Worm (Caenorhabditis elegans) whole organism, L4/young adult: ENCODE data around the gene srab-9.

Experiments
- W03F9.2 ChIP-seq: fragments of 150-350 bp; optimal IDR thresholded peaks from 2 replicates; lab custom pipeline; 2014; ENCODE audit warnings: missing biosample characterization, missing genetic modification characterization
- dao-5 ChIP-seq: sonication (generic microtip); optimal IDR thresholded peaks from 2 replicates; lab custom pipeline; 2016; ENCODE audit warnings: missing genotype, missing genetic modification characterization, moderate library complexity, missing compliant biosample characterization
- him-1 ChIP-seq: sonication (generic microtip); optimal IDR thresholded peaks from 2 replicates; lab custom pipeline; 2016; ENCODE audit warnings: missing genotype, missing genetic modification reagents, missing genetic modification characterization, missing compliant biosample characterization

srab-9 gene

ce11 chrV:3141190-3141589, at the start of gene srab-9:
srab-9 (minus strand) TSS chrV:3141290.
- TF ChIP-seq W03F9.2 (tag; lab: Kevin White, UChicago) (no peak), dao-5 (no peak), him-1 (tag; lab: Kevin White, UChicago) (no peak)

DNA sequence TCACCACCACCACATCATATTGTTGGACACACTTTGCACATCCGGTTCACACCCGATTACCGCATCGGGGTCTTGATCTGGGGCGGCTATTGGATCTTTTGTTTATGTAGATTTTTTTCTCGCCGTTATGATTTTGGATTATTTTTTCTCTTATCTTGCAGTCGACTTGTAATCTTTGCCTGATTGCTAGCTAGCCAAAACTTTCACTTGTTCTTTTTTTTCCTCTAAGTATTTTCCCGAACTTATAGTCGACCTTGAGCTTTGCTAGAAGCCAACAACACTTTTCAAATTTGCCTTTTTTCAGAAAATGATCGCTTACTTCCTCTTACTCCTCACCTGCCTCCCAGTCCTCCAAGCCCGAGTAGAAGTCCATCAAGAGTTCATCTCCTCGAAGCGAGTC, 47.0 kb upstream of the srab-9 start, which contains the start of gene lag-2:
Gene lag-2 (plus strand): TSS at position 301 of the 400 bp plus-strand sequence.
- TF ChIP-seq dao-5, result no peak
- no peak for TF ChIP-seq him-1 (tag; lab: Kevin White, UChicago)
- no peak for TF ChIP-seq W03F9.2 (tag; lab: Kevin White, UChicago)

DNA sequence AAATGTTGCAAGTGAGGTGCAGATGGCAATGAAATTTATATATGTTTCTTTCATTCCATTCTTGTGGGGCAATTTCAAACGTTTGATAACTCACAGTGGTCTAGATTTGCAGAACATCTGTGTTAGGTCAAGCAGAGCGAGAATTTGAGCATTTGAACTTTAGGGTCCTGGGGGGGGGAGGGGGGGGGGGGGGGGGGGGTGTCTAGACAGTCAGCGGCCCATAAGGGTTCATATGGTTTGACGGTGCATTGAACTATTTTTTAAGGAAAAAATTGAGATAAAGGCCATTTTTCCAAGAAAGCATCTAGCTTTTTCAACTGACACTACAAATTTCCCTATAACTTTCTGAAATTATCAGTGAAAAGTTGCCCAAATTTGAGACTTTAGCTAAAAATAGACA, 44.8 kb upstream of the srab-9 start:
- no peak for TF ChIP-seq him-1 (tag; lab: Kevin White, UChicago)
- TF ChIP-seq W03F9.2 (tag; lab: Kevin White, UChicago), result no peak
- TF ChIP-seq dao-5, result no peak

DNA sequence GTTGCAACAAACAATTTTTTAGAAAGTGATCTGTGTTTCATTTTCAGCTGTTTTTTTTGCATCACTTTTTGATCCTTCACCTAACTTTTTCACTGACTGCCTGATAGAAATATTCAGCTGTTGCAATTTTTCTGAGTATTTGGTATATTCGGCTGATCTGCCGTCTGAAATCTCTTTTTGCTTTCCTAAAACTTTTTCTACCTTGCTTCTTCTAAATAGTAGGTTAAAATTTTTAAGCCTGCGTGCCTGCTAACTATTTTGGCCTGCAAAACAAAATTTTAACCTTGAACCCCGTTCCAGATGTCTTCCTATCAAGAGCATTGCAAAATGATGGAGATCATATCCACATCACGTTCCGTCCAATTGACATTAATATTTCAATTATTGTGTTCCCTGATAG, 35.1 kb upstream of the srab-9 start, which contains the start of gene srab-8:
Gene srab-8 (plus strand): TSS at position 301 of the 400 bp plus-strand sequence.
- no peak for TF ChIP-seq W03F9.2 (tag; lab: Kevin White, UChicago)
- TF ChIP-seq him-1 (tag; lab: Kevin White, UChicago), result no peak
- no peak for TF ChIP-seq dao-5

DNA sequence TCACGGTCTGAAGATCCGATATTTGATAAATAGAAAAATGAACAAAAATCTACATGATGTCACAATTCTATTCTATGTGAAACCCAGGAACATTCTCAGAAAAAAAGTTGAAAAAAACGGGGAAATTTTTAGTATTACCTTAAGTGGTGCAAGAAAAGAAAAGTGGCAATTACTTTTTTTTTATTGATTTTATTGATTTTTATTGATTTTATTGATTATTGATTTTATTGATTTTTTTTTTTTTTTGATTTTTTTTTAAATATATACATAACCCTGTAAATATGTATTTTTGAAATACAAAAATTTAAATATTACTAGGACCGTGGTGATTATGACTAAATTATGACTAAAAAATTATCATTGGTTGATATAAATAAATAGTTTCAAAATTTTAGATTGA, 30.5 kb upstream of the srab-9 start:
- no peak for TF ChIP-seq dao-5
- TF ChIP-seq W03F9.2 (tag; lab: Kevin White, UChicago), result no peak
- no peak for TF ChIP-seq him-1 (tag; lab: Kevin White, UChicago)

DNA sequence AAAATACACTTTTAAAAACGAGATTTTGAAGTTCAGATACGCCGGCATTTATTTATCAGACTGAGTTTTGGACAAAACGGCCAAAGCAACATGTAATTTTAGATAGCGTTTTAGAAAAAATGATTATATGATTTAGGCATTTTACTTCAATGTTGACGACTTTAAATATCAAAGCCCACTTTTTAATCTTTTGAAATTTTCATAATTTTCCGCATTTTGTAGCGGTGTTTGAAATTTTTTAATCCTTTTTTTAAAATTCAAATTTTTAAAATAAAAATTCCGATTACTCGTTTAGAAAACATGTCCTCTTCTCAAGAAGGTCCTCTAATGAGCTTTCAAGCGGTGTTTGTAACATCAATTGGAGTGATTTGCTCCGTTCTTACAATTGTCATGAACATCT, 28.7 kb upstream of the srab-9 start, which contains the start of gene srbc-6:
Gene srbc-6 (plus strand): TSS at position 301 of the 400 bp plus-strand sequence.
- TF ChIP-seq him-1 (tag; lab: Kevin White, UChicago), result no peak
- TF ChIP-seq W03F9.2 (tag; lab: Kevin White, UChicago), result no peak
- no peak for TF ChIP-seq dao-5

DNA sequence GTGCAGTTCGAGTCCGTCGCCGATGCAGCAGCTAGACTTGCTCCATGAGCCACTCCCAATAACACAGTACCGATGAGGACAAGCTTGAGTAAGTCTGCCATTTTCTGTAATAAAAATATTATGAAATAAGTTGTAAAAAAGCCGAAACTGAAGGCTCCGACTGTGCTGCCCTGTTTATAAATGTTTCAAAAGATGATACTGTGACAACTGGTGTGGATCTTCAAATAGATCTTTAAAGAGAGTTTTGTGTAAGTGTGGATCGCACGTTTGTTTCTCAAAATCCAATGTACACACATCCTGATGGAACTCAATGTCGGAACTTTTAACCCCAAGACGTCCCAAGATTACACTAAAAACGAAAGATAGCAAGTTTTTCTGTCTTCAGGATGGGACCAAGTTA, 27.6 kb upstream of the srab-9 start, which contains the start of gene C36C5.15:
Gene C36C5.15 (minus strand): TSS at position 101 of the 400 bp plus-strand sequence.
- TF ChIP-seq W03F9.2 (tag; lab: Kevin White, UChicago) (no peak), him-1 (tag; lab: Kevin White, UChicago) (no peak), dao-5 (no peak)

DNA sequence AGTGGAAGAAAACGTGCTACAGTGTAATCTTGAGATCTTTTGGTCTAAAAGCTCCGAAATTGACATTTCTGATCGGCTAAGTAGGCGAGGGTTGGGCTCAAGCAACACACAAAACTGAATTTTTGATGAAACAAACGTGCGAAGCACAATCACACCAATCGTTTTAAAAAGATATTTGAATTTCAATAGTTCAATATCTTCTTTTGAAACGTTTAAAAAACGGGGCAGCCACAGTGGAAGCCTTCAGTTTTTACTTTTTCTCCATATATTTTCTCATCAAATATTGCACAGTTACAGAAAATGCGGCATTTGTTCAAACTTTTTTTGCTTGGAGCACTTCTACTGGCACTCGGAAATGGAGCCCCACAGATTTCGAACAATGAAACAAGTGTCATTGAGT, 25.2 kb upstream of the srab-9 start, which contains the start of gene C36C5.4:
Gene C36C5.4 (plus strand): TSS at position 301 of the 400 bp plus-strand sequence.
- TF ChIP-seq him-1 (tag; lab: Kevin White, UChicago), result no peak
- no peak for TF ChIP-seq W03F9.2 (tag; lab: Kevin White, UChicago)
- no peak for TF ChIP-seq dao-5

DNA sequence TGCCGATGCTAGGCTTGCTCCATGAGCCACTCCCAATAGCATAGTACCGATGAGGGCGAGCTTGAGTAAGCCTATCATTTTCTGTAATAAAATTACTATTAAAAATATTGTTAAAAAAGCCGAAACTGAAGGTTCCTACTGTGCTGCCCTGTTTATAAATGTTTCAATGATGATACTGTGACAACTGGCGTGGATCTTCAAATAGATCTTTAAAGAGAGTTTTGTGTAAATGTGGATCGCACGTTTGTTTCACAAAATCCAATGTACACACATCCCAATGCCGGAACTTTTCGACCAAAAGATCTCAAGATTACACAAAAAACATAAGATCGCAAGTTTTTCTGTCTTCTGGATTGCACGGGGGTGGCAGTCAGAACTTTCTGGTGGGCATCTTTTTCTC, 24.3 kb upstream of the srab-9 start, which contains the start of gene C36C5.14:
Gene C36C5.14 (minus strand): TSS at position 101 of the 400 bp plus-strand sequence.
- TF ChIP-seq dao-5 (no peak), him-1 (tag; lab: Kevin White, UChicago) (no peak), W03F9.2 (tag; lab: Kevin White, UChicago) (no peak)

DNA sequence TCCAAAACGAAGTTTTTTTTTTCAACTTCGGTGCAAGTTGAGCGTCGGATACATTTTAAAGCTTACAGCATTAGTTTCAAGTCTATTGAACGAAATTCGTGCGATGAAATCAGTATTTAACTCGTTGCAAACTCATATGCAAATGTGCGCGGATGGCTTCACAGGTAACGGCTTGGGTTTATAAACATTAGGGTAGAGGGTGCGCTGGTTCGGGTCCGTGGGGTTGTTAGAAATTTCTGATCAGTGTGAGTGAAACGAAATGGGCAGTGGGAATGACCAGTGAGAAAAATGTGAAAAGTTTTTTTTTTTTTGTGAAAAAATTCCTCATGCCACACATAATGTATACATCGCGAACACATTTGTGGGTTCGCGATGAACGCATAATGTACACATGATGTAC, 22.1 kb upstream of the srab-9 start:
- no peak for TF ChIP-seq him-1 (tag; lab: Kevin White, UChicago)
- TF ChIP-seq W03F9.2 (tag; lab: Kevin White, UChicago), result no peak
- TF ChIP-seq dao-5, result no peak

ce11 chrV:3162299-3162698, 21.2 kb upstream of the srab-9 start:
- TF ChIP-seq him-1 (tag; lab: Kevin White, UChicago) (no peak), W03F9.2 (tag; lab: Kevin White, UChicago) (no peak), dao-5 (no peak)

- TF ChIP-seq dao-5 (no peak), W03F9.2 (tag; lab: Kevin White, UChicago) (no peak), him-1 (tag; lab: Kevin White, UChicago) (no peak)
Observed at ce11 chrV:3159252-3159651, 18.2 kb upstream of the srab-9 start, which contains the start of gene C36C5.12. C36C5.12 (minus strand) TSS chrV:3159352.

DNA sequence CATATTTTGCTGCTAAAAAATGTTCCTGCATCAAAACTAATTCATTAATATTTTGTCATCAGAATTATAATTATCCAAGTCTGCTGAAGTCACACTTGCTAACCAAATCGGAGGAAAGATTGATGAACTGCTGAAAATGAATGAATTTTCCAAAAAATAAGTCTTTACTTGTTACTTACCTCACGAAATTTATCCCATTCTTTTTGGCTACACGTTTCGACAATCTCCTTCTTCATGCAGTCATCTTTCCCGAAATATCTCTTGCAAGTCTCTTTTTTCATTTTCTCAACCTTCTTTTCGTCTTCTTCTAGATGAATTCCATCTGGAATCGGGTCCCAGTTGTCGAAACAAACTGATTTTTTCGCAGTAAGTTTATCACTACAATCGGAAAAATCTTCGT, 17.3 kb upstream of the srab-9 start:
- TF ChIP-seq him-1 (tag; lab: Kevin White, UChicago) (no peak), dao-5 (no peak), W03F9.2 (tag; lab: Kevin White, UChicago) (no peak)

- TF ChIP-seq dao-5 (no peak), him-1 (tag; lab: Kevin White, UChicago) (no peak), W03F9.2 (tag; lab: Kevin White, UChicago) (no peak)
Observed at ce11 chrV:3156786-3157185, 15.7 kb upstream of the srab-9 start, which contains the start of gene exh-1. exh-1 (plus strand) TSS chrV:3157086.

ce11 chrV:3155072-3155471, 14.0 kb upstream of the srab-9 start, which contains the start of gene srab-7:
srab-7 (minus strand) TSS chrV:3155172.
- TF ChIP-seq him-1 (tag; lab: Kevin White, UChicago), result no peak
- TF ChIP-seq W03F9.2 (tag; lab: Kevin White, UChicago), result no peak
- TF ChIP-seq dao-5, result no peak
